Fruit fly (Drosophila melanogaster) whole organism, embryonic: ENCODE measurements around the gene neb.

Experiments used
- Antp ChIP-seq: fragments of 200-800 bp; sonication (Bioruptor generic); optimal IDR thresholded peaks from 3 replicates; lab custom pipeline; 2016; ENCODE audit warnings: missing biosample characterization, missing genetic modification characterization
- Atf-2 ChIP-seq: fragments of 200-800 bp; sonication (Bioruptor generic); optimal IDR thresholded peaks from 2 replicates; lab custom pipeline; 2016; ENCODE audit warnings: missing biosample characterization, missing genetic modification characterization
- CG1024 ChIP-seq: fragments of 200-800 bp; sonication (Bioruptor generic); IDR thresholded peaks from 2 replicates; pipeline ENCODE4 v1.3.6; 2022; ENCODE audit warnings: missing biosample characterization, missing genetic modification characterization
- CG10543 ChIP-seq: fragments of 200-800 bp; sonication (Bioruptor generic); optimal IDR thresholded peaks from 3 replicates; lab custom pipeline; 2017; ENCODE audit warnings: missing biosample characterization, mild to moderate bottlenecking, missing genetic modification characterization, moderate library complexity
- CG11085 ChIP-seq: fragments of 200-800 bp; sonication (Bioruptor generic); IDR thresholded peaks from 2 replicates; pipeline ENCODE4 v1.3.6; 2022; ENCODE audit warnings: missing biosample characterization, missing genetic modification characterization
- CG11247 ChIP-seq: fragments of 200-800 bp; sonication (Bioruptor generic); IDR thresholded peaks from 2 replicates; pipeline ENCODE4 v1.3.6; 2022; ENCODE audit warnings: missing biosample characterization, missing genetic modification characterization
- CG12104 ChIP-seq: fragments of 200-800 bp; sonication (Bioruptor generic); optimal IDR thresholded peaks from 3 replicates; lab custom pipeline; 2016; ENCODE audit warnings: missing biosample characterization, missing genetic modification characterization
- CG12769 ChIP-seq: fragments of 200-800 bp; sonication (Bioruptor generic); optimal IDR thresholded peaks from 2 replicates; lab custom pipeline; 2019; ENCODE audit warnings: missing biosample characterization, mild to moderate bottlenecking, missing genetic modification characterization, moderate library complexity
- CG13624 ChIP-seq: fragments of 200-800 bp; sonication (Bioruptor generic); optimal IDR thresholded peaks from 2 replicates; lab custom pipeline; 2016; ENCODE audit warnings: missing biosample characterization, missing genetic modification characterization
- CG15269 ChIP-seq: fragments of 200-800 bp; sonication (Bioruptor generic); optimal IDR thresholded peaks from 2 replicates; lab custom pipeline; 2018; ENCODE audit warnings: missing biosample characterization, mild to moderate bottlenecking, missing genetic modification characterization, moderate library complexity
- CG32772 ChIP-seq: fragments of 200-800 bp; sonication (Bioruptor generic); IDR thresholded peaks from 2 replicates; pipeline ENCODE4 v1.3.6; 2022; ENCODE audit warnings: missing biosample characterization, missing genetic modification characterization
- CG3847 ChIP-seq: fragments of 200-800 bp; sonication (Bioruptor generic); IDR thresholded peaks from 2 replicates; pipeline ENCODE4 v1.3.6; 2022; ENCODE audit warnings: missing biosample characterization, missing genetic modification characterization
- CG4282 ChIP-seq: fragments of 200-800 bp; sonication (Bioruptor generic); optimal IDR thresholded peaks from 2 replicates; lab custom pipeline; 2016; ENCODE audit warnings: missing biosample characterization, missing genetic modification characterization
- CG4328 ChIP-seq: fragments of 200-800 bp; sonication (Bioruptor generic); optimal IDR thresholded peaks from 3 replicates; lab custom pipeline; 2017; ENCODE audit warnings: missing biosample characterization, missing genetic modification reagents, missing genetic modification characterization
- CG4360 ChIP-seq: fragments of 200-800 bp; sonication (Bioruptor generic); IDR thresholded peaks from 2 replicates; pipeline ENCODE4 v1.3.6; 2022; ENCODE audit warnings: missing biosample characterization, missing genetic modification characterization
- CG43689 ChIP-seq: fragments of 200-800 bp; sonication (Bioruptor generic); IDR thresholded peaks from 2 replicates; pipeline ENCODE4 v1.3.6; 2022; ENCODE audit warnings: missing biosample characterization, missing genetic modification characterization
- CG8281 ChIP-seq: fragments of 200-800 bp; sonication (Bioruptor generic); optimal IDR thresholded peaks from 2 replicates; lab custom pipeline; 2018; ENCODE audit warnings: missing biosample characterization, mild to moderate bottlenecking, missing genetic modification characterization, moderate library complexity
- CG9609 ChIP-seq: fragments of 200-800 bp; sonication (Bioruptor generic); optimal IDR thresholded peaks from 3 replicates; lab custom pipeline; 2016; ENCODE audit warnings: missing biosample characterization, missing genetic modification characterization
- CG9797 ChIP-seq: fragments of 200-800 bp; sonication (Bioruptor generic); optimal IDR thresholded peaks from 3 replicates; lab custom pipeline; 2018; ENCODE audit warnings: missing biosample characterization, mild to moderate bottlenecking, missing genetic modification characterization
- CkIIα-i1 ChIP-seq: fragments of 200-800 bp; sonication (Bioruptor generic); IDR thresholded peaks from 2 replicates; pipeline ENCODE4 v1.3.6; 2022; ENCODE audit warnings: missing biosample characterization, missing genetic modification characterization
- D ChIP-seq, 2 experiments: fragments of 200-800 bp in 1 of 2; fragments of >200 bp in 1 of 2; sonication (Bioruptor generic) in 1 of 2; optimal IDR thresholded peaks; 2 replicates in 1 of 2; 3 replicates in 1 of 2; lab custom pipeline; 2017; ENCODE audit warnings: mild to moderate bottlenecking in 1 of 2, missing biosample characterization in 1 of 2, missing genetic modification characterization in 1 of 2, missing genetic modification reagents in 1 of 2
- ERR ChIP-seq: fragments of 200-800 bp; sonication (Bioruptor generic); optimal IDR thresholded peaks from 2 replicates; lab custom pipeline; 2016; ENCODE audit warnings: missing biosample characterization, missing genetic modification characterization
- HHEX ChIP-seq: fragments of 200-800 bp; sonication (Bioruptor generic); optimal IDR thresholded peaks from 3 replicates; lab custom pipeline; 2017; ENCODE audit warnings: missing biosample characterization, mild to moderate bottlenecking, missing genetic modification characterization, missing genetic modification reagents
- HLH3B ChIP-seq: fragments of 200-800 bp; sonication (Bioruptor generic); IDR thresholded peaks from 2 replicates; pipeline ENCODE4 v1.3.6; 2022; ENCODE audit warnings: missing biosample characterization, missing genetic modification characterization
- Hr3 ChIP-seq: fragments of 200-800 bp; sonication (Bioruptor generic); optimal IDR thresholded peaks from 3 replicates; lab custom pipeline; 2016; ENCODE audit warnings: missing biosample characterization, missing genetic modification characterization
- MESR4 ChIP-seq: fragments of 200-800 bp; sonication (Bioruptor generic); optimal IDR thresholded peaks from 2 replicates; lab custom pipeline; 2018; ENCODE audit warnings: missing biosample characterization, mild to moderate bottlenecking, missing genetic modification characterization, moderate library complexity
- Med ChIP-seq: fragments of 200-800 bp; sonication (Bioruptor generic); peaks from one replicate; lab custom pipeline; 2016; ENCODE audit warnings: missing biosample characterization, missing genetic modification characterization, mild to moderate bottlenecking, inconsistent platforms, moderate library complexity
- Opbp ChIP-seq: fragments of 200-800 bp; sonication (Bioruptor generic); IDR thresholded peaks from 3 replicates; pipeline ENCODE4 v1.3.6; 2022; ENCODE audit warnings: missing biosample characterization, missing genetic modification characterization; ENCODE audit not compliant: partially characterized antibody
- Ravus ChIP-seq: fragments of 200-800 bp; sonication (Bioruptor generic); IDR thresholded peaks from 2 replicates; pipeline ENCODE4 v1.3.6; 2022; ENCODE audit warnings: missing biosample characterization, missing genetic modification characterization
- Six4 ChIP-seq: fragments of 200-800 bp; sonication (Bioruptor generic); optimal IDR thresholded peaks from 2 replicates; lab custom pipeline; 2016; ENCODE audit warnings: missing biosample characterization, missing genetic modification characterization
- Trl ChIP-seq, 3 experiments: fragments of >200 bp in 2 of 3; fragments of 200-800 bp in 1 of 3; sonication (Bioruptor generic) in 1 of 3; optimal IDR thresholded peaks; 2 replicates in 1 of 3; 3 replicates in 2 of 3; lab custom pipeline; 2016 to 2017; ENCODE audit warnings: missing biosample characterization in 1 of 3, missing genetic modification characterization in 1 of 3
- Usf ChIP-seq: fragments of 200-800 bp; sonication (Bioruptor generic); optimal IDR thresholded peaks from 2 replicates; lab custom pipeline; 2017; ENCODE audit warnings: missing genotype, missing biosample characterization, missing genetic modification characterization
- Xrp1 ChIP-seq: fragments of 200-800 bp; sonication (Bioruptor generic); IDR thresholded peaks from 2 replicates; pipeline ENCODE4 v1.3.6; 2022; ENCODE audit warnings: missing biosample characterization, missing genetic modification characterization
- ato ChIP-seq: fragments of 200-800 bp; sonication (Bioruptor generic); IDR thresholded peaks from 2 replicates; pipeline ENCODE4 v1.3.6; 2022; ENCODE audit warnings: missing biosample characterization, missing genetic modification characterization; ENCODE audit not compliant: partially characterized antibody
- az2 ChIP-seq: fragments of 200-800 bp; sonication (Bioruptor generic); optimal IDR thresholded peaks from 3 replicates; lab custom pipeline; 2016; ENCODE audit warnings: missing biosample characterization, missing genetic modification characterization
- bcd ChIP-seq: fragments of 200-800 bp; sonication (Bioruptor generic); optimal IDR thresholded peaks from 2 replicates; lab custom pipeline; 2017; ENCODE audit warnings: missing biosample characterization, mild to moderate bottlenecking, missing genetic modification characterization
- chinmo ChIP-seq: fragments of 200-800 bp; sonication (Bioruptor generic); IDR thresholded peaks from 4 replicates; pipeline ENCODE4 v1.3.6; 2022; ENCODE audit warnings: missing biosample characterization, missing genetic modification characterization; ENCODE audit not compliant: partially characterized antibody
- gcm2 ChIP-seq: fragments of 200-800 bp; sonication (Bioruptor generic); optimal IDR thresholded peaks from 2 replicates; lab custom pipeline; 2016; ENCODE audit warnings: missing biosample characterization, missing genetic modification characterization
- ind ChIP-seq: fragments of 200-800 bp; sonication (Bioruptor generic); optimal IDR thresholded peaks from 3 replicates; lab custom pipeline; 2016; ENCODE audit warnings: missing biosample characterization, missing genetic modification characterization
- jigr1 ChIP-seq: fragments of 200-800 bp; sonication (Bioruptor generic); IDR thresholded peaks from 3 replicates; pipeline ENCODE4 v1.3.6; 2022; ENCODE audit warnings: missing biosample characterization, missing genetic modification characterization
- kni ChIP-seq: fragments of 200-800 bp; sonication (Bioruptor generic); optimal IDR thresholded peaks from 3 replicates; lab custom pipeline; 2017; ENCODE audit warnings: mild to moderate bottlenecking, missing biosample characterization, missing genetic modification reagents, missing genetic modification characterization
- pho ChIP-seq: fragments of 200-800 bp; sonication (Bioruptor generic); optimal IDR thresholded peaks from 2 replicates; lab custom pipeline; 2016; ENCODE audit warnings: missing biosample characterization, missing genetic modification characterization
- pnt ChIP-seq: fragments of 200-800 bp; sonication (Bioruptor generic); optimal IDR thresholded peaks from 3 replicates; lab custom pipeline; 2016; ENCODE audit warnings: missing biosample characterization, missing genetic modification characterization
- pzg ChIP-seq: fragments of 200-800 bp; sonication (Bioruptor generic); optimal IDR thresholded peaks from 3 replicates; lab custom pipeline; 2018; ENCODE audit warnings: missing biosample characterization, mild to moderate bottlenecking, missing genetic modification characterization, moderate library complexity
- scrt ChIP-seq: fragments of 200-800 bp; sonication (Bioruptor generic); optimal IDR thresholded peaks from 2 replicates; lab custom pipeline; 2018; ENCODE audit warnings: missing biosample characterization, mild to moderate bottlenecking, missing genetic modification characterization, moderate library complexity
- sens ChIP-seq: fragments of 200-800 bp; sonication (Bioruptor generic); peaks from one replicate; lab custom pipeline; 2016; ENCODE audit warnings: missing biosample characterization, missing genetic modification characterization
- sens-2 ChIP-seq: fragments of 200-800 bp; sonication (Bioruptor generic); IDR thresholded peaks from 2 replicates; pipeline ENCODE4 v1.3.6; 2022; ENCODE audit warnings: missing biosample characterization, missing genetic modification characterization
- slp2 ChIP-seq: fragments of 200-800 bp; sonication (Bioruptor generic); optimal IDR thresholded peaks from 2 replicates; lab custom pipeline; 2016; ENCODE audit warnings: missing biosample characterization, missing genetic modification characterization
- sob ChIP-seq: fragments of 200-800 bp; sonication (Bioruptor generic); IDR thresholded peaks from 2 replicates; pipeline ENCODE4 v1.3.6; 2022; ENCODE audit warnings: missing biosample characterization, missing genetic modification characterization
- sug ChIP-seq: fragments of 200-800 bp; optimal IDR thresholded peaks from 2 replicates; lab custom pipeline; 2019; ENCODE audit warnings: missing biosample characterization, mild to moderate bottlenecking, missing genetic modification characterization, moderate library complexity
- unpg ChIP-seq: fragments of 200-800 bp; sonication (Bioruptor generic); optimal IDR thresholded peaks from 3 replicates; lab custom pipeline; 2018; ENCODE audit warnings: missing biosample characterization, mild to moderate bottlenecking, missing genetic modification characterization, moderate library complexity
- vvl ChIP-seq: fragments of 200-800 bp; sonication (Bioruptor generic); IDR thresholded peaks from 2 replicates; pipeline ENCODE4 v1.3.6; 2022; ENCODE audit warnings: missing biosample characterization, missing genetic modification characterization

Gene neb

DNA sequence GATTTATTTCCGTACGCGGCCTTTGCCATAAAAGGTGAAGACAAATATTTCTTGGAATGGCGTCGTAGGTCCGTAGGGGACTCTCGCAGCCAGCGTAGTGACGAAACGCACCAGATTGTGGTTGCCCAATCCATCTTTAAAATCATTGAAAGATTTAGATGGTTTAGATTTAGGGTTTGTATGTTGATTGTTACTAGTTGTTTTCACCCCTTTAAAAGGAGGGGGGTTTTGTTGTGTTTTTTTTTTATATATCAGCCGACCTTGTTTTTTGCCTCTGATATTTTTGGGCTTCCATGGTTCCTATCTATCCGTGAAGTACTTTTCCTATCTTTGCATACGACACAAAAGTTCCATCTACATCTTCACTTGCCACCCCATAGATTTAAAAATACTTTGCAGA lies 3.3 kb downstream of the neb start (continued):
- TF ChIP-seq slp2 (GFP tag; lab: Kevin White, UChicago): no peak
- no peak for TF ChIP-seq jigr1 (GFP tag; lab: Robert Waterston, UW)
- no peak for TF ChIP-seq unpg (GFP tag; lab: Kevin White, UChicago)
- peak; percentile 56 for TF ChIP-seq pho (GFP tag; lab: Kevin White, UChicago)
- TF ChIP-seq ind (GFP tag; lab: Kevin White, UChicago): peak; percentile 34
- no peak for TF ChIP-seq MESR4 (GFP tag; lab: Kevin White, UChicago)
- TF ChIP-seq scrt (GFP tag; lab: Kevin White, UChicago): no peak
- TF ChIP-seq Ravus (GFP tag; lab: Robert Waterston, UW): no peak
- no peak for TF ChIP-seq pnt (GFP tag; lab: Kevin White, UChicago)
- peak; percentile 68 for TF ChIP-seq CG13624 (GFP tag; lab: Kevin White, UChicago)
- no peak for TF ChIP-seq CG3847 (GFP tag; lab: Robert Waterston, UW)
- no peak for TF ChIP-seq Usf (GFP tag; lab: Kevin White, UChicago)
- no peak for TF ChIP-seq ato
- peak; percentile 22; the same call in 1 of the 2 replicates for TF ChIP-seq CG32772 (GFP tag; lab: Robert Waterston, UW)
- 0 out of 2 replicates have a peak, but pooled peaks have one; percentile 25 for TF ChIP-seq Xrp1 (GFP tag; lab: Robert Waterston, UW)
- TF ChIP-seq Hr3: no peak
- TF ChIP-seq Antp (GFP tag; lab: Kevin White, UChicago): no peak
- TF ChIP-seq az2 (GFP tag; lab: Kevin White, UChicago): no peak
- TF ChIP-seq Six4 (GFP tag; lab: Kevin White, UChicago): no peak
- TF ChIP-seq bcd (GFP tag; lab: Kevin White, UChicago): no peak
- TF ChIP-seq CG9609 (GFP tag; lab: Kevin White, UChicago): no peak
- no peak for TF ChIP-seq ERR (GFP tag; lab: Kevin White, UChicago)
- peak; percentile 47 for TF ChIP-seq sug (tag; lab: Kevin White, UChicago)
- no peak for TF ChIP-seq CkIIα-i1 (GFP tag; lab: Robert Waterston, UW)
- TF ChIP-seq CG11247 (GFP tag; lab: Robert Waterston, UW): no peak
- no peak for TF ChIP-seq CG11085
- TF ChIP-seq sob (GFP tag; lab: Robert Waterston, UW): no peak
- no peak for TF ChIP-seq kni
- no peak for TF ChIP-seq CG4282

DNA sequence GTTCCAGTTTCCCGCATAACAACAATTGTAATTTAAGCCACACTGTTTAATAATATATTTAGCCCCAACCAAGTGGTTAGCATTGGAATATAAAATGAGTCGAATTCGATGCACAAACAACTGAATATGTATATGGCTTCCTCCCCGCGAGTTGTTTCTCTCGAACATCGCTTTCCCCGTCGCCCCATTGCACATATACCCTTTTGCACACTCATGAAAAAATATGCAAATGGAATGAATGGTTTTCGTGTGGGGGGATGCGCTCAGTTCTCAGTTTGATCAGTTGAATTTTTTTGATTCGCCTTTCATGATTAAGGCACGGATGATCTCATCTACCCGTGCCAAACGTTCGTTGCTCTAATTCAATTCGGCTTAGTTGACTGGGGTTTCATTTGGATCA lies 5.2 kb downstream of the neb start:
- no peak for TF ChIP-seq Trl (optimal IDR thresholded peaks at IDR 0.05; lab: Kevin White, UChicago)
- no peak for TF ChIP-seq Trl (GFP tag; optimal IDR thresholded peaks at IDR 0.05; lab: Kevin White, UChicago)
- TF ChIP-seq sens-2 (GFP tag; lab: Robert Waterston, UW): no peak
- TF ChIP-seq CG15269: no peak
- TF ChIP-seq ato: no peak
- no peak for TF ChIP-seq CG4360 (GFP tag; lab: Robert Waterston, UW)
- no peak for TF ChIP-seq CG10543
- TF ChIP-seq Atf-2 (GFP tag; lab: Kevin White, UChicago): no peak
- no peak for TF ChIP-seq CG12104 (GFP tag; lab: Kevin White, UChicago)
- no peak for TF ChIP-seq gcm2 (GFP tag; lab: Kevin White, UChicago)
- peak; percentile 15 for TF ChIP-seq sens (GFP tag; lab: Kevin White, UChicago)
- no peak for TF ChIP-seq CG43689 (GFP tag; lab: Robert Waterston, UW)
- TF ChIP-seq pzg (GFP tag; lab: Kevin White, UChicago): no peak
- TF ChIP-seq CG8281 (tag; lab: Kevin White, UChicago): no peak
- TF ChIP-seq Med (GFP tag; lab: Kevin White, UChicago): peak; percentile 21
- no peak for TF ChIP-seq D (optimal IDR thresholded peaks at IDR 0.05; lab: Kevin White, UChicago)
- no peak for TF ChIP-seq D (GFP tag; optimal IDR thresholded peaks at IDR 0.05; lab: Kevin White, UChicago)
- TF ChIP-seq chinmo (GFP tag; lab: Robert Waterston, UW): 0 out of 4 replicates have a peak, but pooled peaks have one; percentile 70
- no peak for TF ChIP-seq HLH3B (GFP tag; lab: Robert Waterston, UW)
- peak; percentile 8 for TF ChIP-seq CG12769 (tag; lab: Kevin White, UChicago)
- TF ChIP-seq HHEX (GFP tag; lab: Kevin White, UChicago): no peak
- TF ChIP-seq Opbp (GFP tag; lab: Robert Waterston, UW): no peak
- no peak for TF ChIP-seq CG9797 (GFP tag; lab: Kevin White, UChicago)
- TF ChIP-seq CG1024 (GFP tag; lab: Robert Waterston, UW): no peak
- no peak for TF ChIP-seq CG4328 (GFP tag; lab: Kevin White, UChicago)
- TF ChIP-seq vvl: peak; percentile 74
